Fruit fly (Drosophila melanogaster) Kc167 (cell line): ENCODE data around the gene msd5.

Experiments used
- Myc ChIP-seq: fragments of >200 bp; optimal IDR thresholded peaks from 2 replicates; lab custom pipeline; 2017; ENCODE audit warnings: missing external identifiers
- Sin3A ChIP-seq: fragments of >200 bp; optimal IDR thresholded peaks from 2 replicates; lab custom pipeline; 2018; ENCODE audit warnings: missing external identifiers
- h ChIP-seq: fragments of >200 bp; optimal IDR thresholded peaks from 3 replicates; lab custom pipeline; 2018; ENCODE audit warnings: missing external identifiers
- insv ChIP-seq: fragments of >200 bp; optimal IDR thresholded peaks from 3 replicates; lab custom pipeline; 2018; ENCODE audit warnings: missing external identifiers
- psq ChIP-seq: fragments of >200 bp; optimal IDR thresholded peaks from 2 replicates; lab custom pipeline; 2017; ENCODE audit warnings: missing external identifiers
- ttk ChIP-seq: sonication (Bioruptor generic); optimal IDR thresholded peaks from 2 replicates; lab custom pipeline; 2017; ENCODE audit warnings: missing external identifiers

- TF ChIP-seq h (no peak), Sin3A (no peak), insv (no peak), psq (lab: Kevin White, UChicago) (no peak), Myc (lab: Kevin White, UChicago) (no peak), ttk (lab: Kevin White, UChicago) (no peak)
These were observed 30.0 kb downstream of the msd5 start for dm6 chr3L:1302950-1303352.
